Fruit fly (Drosophila melanogaster): ENCODE results near the gene CG31213.

Gene CG31213

dm6 chr3R:19934840-19935776 is 37.6 kb upstream of the CG31213 start, which contains the start of gene mira:
Gene mira, minus strand, starts transcription at chr3R:19935120.
- no peak for TF ChIP-seq ey (GFP tag; optimal IDR thresholded peaks at IDR 0.05)
- TF ChIP-seq CG9705 (GFP tag; optimal IDR thresholded peaks at IDR 0.05), result no peak
- TF ChIP-seq rgr (GFP tag; optimal IDR thresholded peaks at IDR 0.05), result no peak
- TF ChIP-seq Rel (GFP tag; optimal IDR thresholded peaks at IDR 0.05), result no peak
- no peak for TF ChIP-seq Rel (tag; optimal IDR thresholded peaks at IDR 0.05)
- no peak for TF ChIP-seq dmrt93B (GFP tag; optimal IDR thresholded peaks at IDR 0.05)
- no peak for TF ChIP-seq jim (GFP tag; optimal IDR thresholded peaks at IDR 0.05)
- no peak for TF ChIP-seq woc (GFP tag; optimal IDR thresholded peaks at IDR 0.05)
- no peak for TF ChIP-seq brk (GFP tag; optimal IDR thresholded peaks at IDR 0.05)
- no peak for TF ChIP-seq dsf (GFP tag; optimal IDR thresholded peaks at IDR 0.05; ENCODE audit: borderline replicate concordance)
- no peak for TF ChIP-seq Jra (GFP tag; optimal IDR thresholded peaks at IDR 0.05)
- TF ChIP-seq Dif (GFP tag; optimal IDR thresholded peaks at IDR 0.05; ENCODE audit: partially characterized antibody), result no peak

DNA sequence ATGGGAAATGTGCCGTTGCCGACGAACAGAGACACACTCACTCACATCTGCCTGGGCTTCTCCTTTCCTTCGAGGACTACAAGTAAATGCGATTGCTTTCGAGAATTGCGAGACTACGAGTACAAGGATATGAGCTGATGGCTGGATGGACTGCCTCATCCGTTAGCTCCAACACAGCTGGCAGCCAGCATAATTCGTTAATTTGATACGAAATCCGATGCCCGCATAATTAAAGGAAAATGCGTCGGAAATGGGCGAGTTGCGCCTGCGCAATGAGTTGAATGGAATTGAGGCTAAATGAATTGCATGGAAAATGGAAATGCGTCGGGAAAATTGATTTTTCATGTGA is 36.9 kb upstream of the CG31213 start:
- TF ChIP-seq h (GFP tag; optimal IDR thresholded peaks at IDR 0.05) (no peak), sage (GFP tag; optimal IDR thresholded peaks at IDR 0.05) (no peak), psq (GFP tag; optimal IDR thresholded peaks at IDR 0.05) (no peak), lola (GFP tag; optimal IDR thresholded peaks at IDR 0.05) (no peak)

DNA sequence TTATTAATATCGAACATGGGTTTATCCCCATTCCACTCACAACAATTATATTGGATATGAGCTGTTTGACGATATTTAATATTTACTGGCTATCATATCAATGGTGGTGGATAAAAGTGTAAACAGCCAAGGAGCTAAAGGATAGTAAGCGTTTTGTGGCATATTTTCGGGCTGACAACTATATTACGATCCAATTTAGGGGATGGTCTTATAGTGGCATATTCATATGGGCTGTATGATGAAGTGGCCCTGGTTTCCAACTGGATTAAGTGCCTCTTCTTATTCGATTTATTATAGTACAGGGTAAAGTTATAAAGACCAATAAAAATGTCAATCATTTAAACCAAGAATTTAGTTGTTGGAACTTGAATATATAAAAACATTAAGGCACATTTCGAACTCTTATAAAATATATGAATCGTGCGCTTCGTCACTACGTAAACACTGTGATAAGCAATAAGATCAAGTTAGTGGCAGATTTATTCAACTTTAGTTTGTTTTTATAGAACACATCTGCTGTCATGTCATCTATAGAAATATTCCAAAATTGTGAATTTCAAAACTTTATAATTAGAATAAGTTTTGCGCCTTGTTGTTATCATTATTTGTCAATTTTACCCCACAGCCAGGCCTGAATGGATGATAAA is 33.6 kb upstream of the CG31213 start:
- TF ChIP-seq GATAd (GFP tag; optimal IDR thresholded peaks at IDR 0.05) (no peak), jim (GFP tag; optimal IDR thresholded peaks at IDR 0.05) (no peak), CG9705 (GFP tag; optimal IDR thresholded peaks at IDR 0.05) (no peak), foxo (GFP tag; optimal IDR thresholded peaks at IDR 0.05) (no peak), Rel (GFP tag; optimal IDR thresholded peaks at IDR 0.05) (no peak), Rel (tag; optimal IDR thresholded peaks at IDR 0.05) (no peak), h (GFP tag; optimal IDR thresholded peaks at IDR 0.05) (no peak), Abd-B (GFP tag; optimal IDR thresholded peaks at IDR 0.05) (no peak), usp (GFP tag; optimal IDR thresholded peaks at IDR 0.05) (no peak)

DNA sequence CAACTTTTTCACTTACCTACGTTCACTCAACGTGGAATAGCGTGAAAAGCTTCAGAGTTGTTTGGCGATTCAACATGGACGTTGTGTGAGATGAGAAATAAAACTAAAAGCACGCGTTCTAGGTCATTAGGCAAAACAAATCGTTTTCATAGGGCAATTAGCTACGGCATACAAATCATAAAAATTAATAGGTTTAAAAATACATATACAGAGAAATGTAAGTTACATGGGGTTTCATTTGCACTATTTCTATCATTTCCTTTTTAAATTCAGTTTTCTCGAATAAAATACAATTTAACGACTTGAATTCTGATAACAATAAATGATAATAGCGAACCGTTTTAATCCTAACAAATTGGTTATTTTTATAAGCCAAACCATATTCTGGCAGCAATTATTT is 30.4 kb upstream of the CG31213 start, which contains the start of gene CG46042:
Gene CG46042, minus strand, starts transcription at position 101 of the 400 bp plus-strand sequence.
- TF ChIP-seq dl (GFP tag; optimal IDR thresholded peaks at IDR 0.05; ENCODE audit: insufficient read depth in 1 of 2, partially characterized antibody in 2 of 2) (no peak), Vsx2 (GFP tag; optimal IDR thresholded peaks at IDR 0.05; ENCODE audit: partially characterized antibody) (no peak), GATAd (GFP tag; optimal IDR thresholded peaks at IDR 0.05) (no peak), Hr78 (GFP tag; optimal IDR thresholded peaks at IDR 0.05) (no peak), lola (GFP tag; optimal IDR thresholded peaks at IDR 0.05) (no peak), fru (GFP tag; optimal IDR thresholded peaks at IDR 0.05) (no peak), Dif (GFP tag; optimal IDR thresholded peaks at IDR 0.05; ENCODE audit: partially characterized antibody) (no peak), OdsH (GFP tag; optimal IDR thresholded peaks at IDR 0.05) (no peak), CG32264 (GFP tag; optimal IDR thresholded peaks at IDR 0.05) (no peak), dsf (GFP tag; optimal IDR thresholded peaks at IDR 0.05; ENCODE audit: borderline replicate concordance) (no peak), dmrt93B (GFP tag; optimal IDR thresholded peaks at IDR 0.05) (no peak), h (GFP tag; optimal IDR thresholded peaks at IDR 0.05) (no peak), CG9705 (GFP tag; optimal IDR thresholded peaks at IDR 0.05) (no peak), foxo (GFP tag; optimal IDR thresholded peaks at IDR 0.05) (no peak), Myc (optimal IDR thresholded peaks at IDR 0.05) (no peak), Rel (GFP tag; optimal IDR thresholded peaks at IDR 0.05) (no peak), Rel (tag; optimal IDR thresholded peaks at IDR 0.05) (no peak), jim (GFP tag; optimal IDR thresholded peaks at IDR 0.05) (no peak), psq (GFP tag; optimal IDR thresholded peaks at IDR 0.05) (no peak), Dfd (GFP tag; optimal IDR thresholded peaks at IDR 0.05) (no peak), woc (GFP tag; optimal IDR thresholded peaks at IDR 0.05) (no peak)

- TF ChIP-seq ey (GFP tag; optimal IDR thresholded peaks at IDR 0.05) (no peak), pan (optimal IDR thresholded peaks at IDR 0.05) (no peak), br (GFP tag; optimal IDR thresholded peaks at IDR 0.05) (no peak), Dif (GFP tag; optimal IDR thresholded peaks at IDR 0.05; ENCODE audit: partially characterized antibody) (no peak), N (GFP tag; optimal IDR thresholded peaks at IDR 0.05) (no peak), Hr78 (GFP tag; optimal IDR thresholded peaks at IDR 0.05) (no peak), Hr83 (GFP tag; optimal IDR thresholded peaks at IDR 0.05; ENCODE audit: poor library complexity, severe bottlenecking) (no peak), Dfd (GFP tag; optimal IDR thresholded peaks at IDR 0.05) (no peak), jim (GFP tag; optimal IDR thresholded peaks at IDR 0.05) (no peak), HLH106 (tag; optimal IDR thresholded peaks at IDR 0.05) (no peak), usp (GFP tag; optimal IDR thresholded peaks at IDR 0.05) (no peak), psq (GFP tag; optimal IDR thresholded peaks at IDR 0.05) (no peak), Vsx2 (GFP tag; optimal IDR thresholded peaks at IDR 0.05; ENCODE audit: partially characterized antibody) (no peak), OdsH (GFP tag; optimal IDR thresholded peaks at IDR 0.05) (no peak), lola (GFP tag; optimal IDR thresholded peaks at IDR 0.05) (no peak), Hnf4 (GFP tag; optimal IDR thresholded peaks at IDR 0.05) (no peak), GATAd (GFP tag; optimal IDR thresholded peaks at IDR 0.05) (no peak), woc (GFP tag; optimal IDR thresholded peaks at IDR 0.05) (no peak), CG9705 (GFP tag; optimal IDR thresholded peaks at IDR 0.05) (no peak), Sp1 (GFP tag; optimal IDR thresholded peaks at IDR 0.05) (no peak)
Measured at dm6 chr3R:19948143-19948542, 24.6 kb upstream of the CG31213 start, which contains the start of gene CG4783. Gene CG4783, plus strand, starts transcription at chr3R:19948443.
